Fruit fly (Drosophila melanogaster): ENCODE measurements around the gene CG31139.
A peak's percentile ranks its signal among the peaks of the same experiment; 100 is the strongest.

dm6 chr3R:22750534-22750947 is 1.7 kb upstream of the CG31139 start, which contains the start of the genes rumi, CG7029 and Usp12-46:
- TF ChIP-seq CG12768 (GFP tag; optimal IDR thresholded peaks at IDR 0.05), result peak; percentile 82
- TF ChIP-seq Clk (GFP tag; optimal IDR thresholded peaks at IDR 0.05), result peak; percentile 78
- peak; percentile 59 for TF ChIP-seq pad (GFP tag; optimal IDR thresholded peaks at IDR 0.05)
- TF ChIP-seq CG5204 (GFP tag; optimal IDR thresholded peaks at IDR 0.05), result no peak
- peak; percentile 92 for TF ChIP-seq Hr96 (GFP tag; optimal IDR thresholded peaks at IDR 0.05)
- TF ChIP-seq kay (GFP tag; ENCODE audit: borderline replicate concordance), result no peak
- peak; percentile 80 for TF ChIP-seq CG7045 (GFP tag; optimal IDR thresholded peaks at IDR 0.05)
- peak; percentile 98 for TF ChIP-seq CG14711 (tag; optimal IDR thresholded peaks at IDR 0.05)
- peak; percentile 90 for TF ChIP-seq bab1 (GFP tag; optimal IDR thresholded peaks at IDR 0.05)
- peak; percentile 44 for TF ChIP-seq cic (GFP tag; optimal IDR thresholded peaks at IDR 0.05)
- TF ChIP-seq Crg-1 (GFP tag; optimal IDR thresholded peaks at IDR 0.05), result peak; percentile 69
